Worm (Caenorhabditis elegans): ENCODE measurements around the gene E02H9.3.

ce11 chrIII:2508518-2508917 lies 49.7 kb downstream of the E02H9.3 start, which contains the start of gene Y54F10AM.6:
- TF ChIP-seq fkh-10 (GFP tag; optimal IDR thresholded peaks at IDR 0.05) = no peak
- TF ChIP-seq pqm-1 (tag; optimal IDR thresholded peaks at IDR 0.05) = no peak
- no peak for TF ChIP-seq nhr-232 (tag; optimal IDR thresholded peaks at IDR 0.05)
- no peak for TF ChIP-seq ama-1 (optimal IDR thresholded peaks at IDR 0.05)
- no peak for TF ChIP-seq ceh-9 (tag; optimal IDR thresholded peaks at IDR 0.05)
- TF ChIP-seq nhr-11 (tag; optimal IDR thresholded peaks at IDR 0.05) = no peak
- no peak for TF ChIP-seq pha-4 (tag; optimal IDR thresholded peaks at IDR 0.05)
- no peak for TF ChIP-seq ceh-34 (tag; optimal IDR thresholded peaks at IDR 0.05)
- TF ChIP-seq C38D4.7 (GFP tag; optimal IDR thresholded peaks at IDR 0.05) = no peak
- TF ChIP-seq lin-11 (tag; optimal IDR thresholded peaks at IDR 0.05) = no peak

All from whole organism, late embryonic.